Fruit fly (Drosophila melanogaster) whole organism, prepupa: ENCODE data around the gene Spn28Da.

Source experiments
- CG11762 ChIP-seq: fragments of 200-800 bp; sonication (Bioruptor generic); optimal IDR thresholded peaks from 3 replicates; lab custom pipeline; 2016; ENCODE audit warnings: missing biosample characterization, missing genetic modification characterization; ENCODE audit not compliant: insufficient read depth
- CG3032 ChIP-seq: fragments of 200-800 bp; optimal IDR thresholded peaks from 2 replicates; lab custom pipeline; 2019; ENCODE audit warnings: missing biosample characterization, mild to moderate bottlenecking, missing genetic modification characterization, moderate library complexity
- CG31627 ChIP-seq: fragments of 200-800 bp; sonication (Bioruptor generic); optimal IDR thresholded peaks from 3 replicates; lab custom pipeline; 2016; ENCODE audit warnings: missing biosample characterization, missing genetic modification characterization
- Eip78C ChIP-seq: fragments of 200-800 bp; sonication (Bioruptor generic); peaks from one replicate; lab custom pipeline; 2016; ENCODE audit warnings: missing biosample characterization, missing genetic modification characterization
- Hr38 ChIP-seq: sonication (Bioruptor generic); optimal IDR thresholded peaks from 2 replicates; lab custom pipeline; 2016; ENCODE audit warnings: missing biosample characterization, missing genetic modification characterization
- OdsH ChIP-seq: fragments of 200-800 bp; sonication (Bioruptor generic); optimal IDR thresholded peaks from 3 replicates; lab custom pipeline; 2016; ENCODE audit warnings: missing biosample characterization, missing genetic modification characterization
- cyc ChIP-seq: fragments of 200-800 bp; sonication (Bioruptor generic); optimal IDR thresholded peaks from 3 replicates; lab custom pipeline; 2016; ENCODE audit warnings: missing biosample characterization, missing genetic modification characterization
- pdm3 ChIP-seq: fragments of 200-800 bp; sonication (Bioruptor generic); optimal IDR thresholded peaks from 3 replicates; lab custom pipeline; 2016; ENCODE audit warnings: missing biosample characterization, missing genetic modification characterization
- spab ChIP-seq: fragments of 200-800 bp; sonication (Bioruptor generic); optimal IDR thresholded peaks from 2 replicates; lab custom pipeline; 2017; ENCODE audit warnings: missing biosample characterization, mild to moderate bottlenecking, missing genetic modification characterization, missing genetic modification reagents

dm6 chr2L:7885952-7886351 is 3.0 kb downstream of the Spn28Da start:
- TF ChIP-seq OdsH (GFP tag; lab: Kevin White, UChicago) (no peak), CG3032 (no peak), Hr38 (no peak), spab (GFP tag; lab: Kevin White, UChicago) (no peak), cyc (GFP tag; lab: Kevin White, UChicago) (no peak), CG31627 (GFP tag; lab: Kevin White, UChicago) (no peak), CG11762 (GFP tag; lab: Kevin White, UChicago) (no peak), Eip78C (GFP tag; lab: Kevin White, UChicago) (peak; percentile 2), pdm3 (GFP tag; lab: Kevin White, UChicago) (no peak)
